Fruit fly (Drosophila melanogaster) whole organism, wandering third instar larva: ENCODE measurements around the gene Pdhb.

Source experiments
- Abd-B ChIP-seq: fragments of >200 bp; optimal IDR thresholded peaks from 2 replicates; lab custom pipeline; 2017; ENCODE audit warnings: missing biosample characterization, missing genetic modification characterization
- OdsH ChIP-seq: fragments of 200-800 bp; sonication (Bioruptor generic); optimal IDR thresholded peaks from 2 replicates; lab custom pipeline; 2016; ENCODE audit warnings: missing biosample characterization, mild to moderate bottlenecking, missing genetic modification characterization
- h ChIP-seq: fragments of 200-800 bp; sonication (Bioruptor generic); optimal IDR thresholded peaks from 3 replicates; lab custom pipeline; 2016; ENCODE audit warnings: missing biosample characterization, mild to moderate bottlenecking, missing genetic modification characterization
- pan ChIP-seq: fragments of >200 bp; optimal IDR thresholded peaks from 2 replicates; lab custom pipeline; 2017
- rgr ChIP-seq: fragments of 200-800 bp; sonication (Bioruptor generic); optimal IDR thresholded peaks from 3 replicates; lab custom pipeline; 2016; ENCODE audit warnings: missing biosample characterization, mild to moderate bottlenecking, missing genetic modification characterization

- TF ChIP-seq pan (lab: Kevin White, UChicago) (no peak), rgr (no peak), h (GFP tag; lab: Kevin White, UChicago) (no peak), OdsH (GFP tag; lab: Kevin White, UChicago) (no peak), Abd-B (GFP tag; lab: Kevin White, UChicago) (no peak)
These were observed 36.3 kb upstream of the Pdhb start for dm6 chr3R:29076609-29077008.
